Fruit fly (Drosophila melanogaster): ENCODE measurements around the gene CG8012.

The CG8012 gene

dm6 chr3L:8197779-8198279 lies 17.3 kb upstream of the CG8012 start, which contains the start of the genes UbcE2M and Dhps (continued):
- peak; percentile 23 for TF ChIP-seq Sox14 (GFP tag; optimal IDR thresholded peaks at IDR 0.05)
- no peak for TF ChIP-seq CG3919 (GFP tag; optimal IDR thresholded peaks at IDR 0.05)
- peak; percentile 76 for TF ChIP-seq Sox15 (GFP tag; optimal IDR thresholded peaks at IDR 0.05)
- peak; percentile 69 for TF ChIP-seq cyc (GFP tag; optimal IDR thresholded peaks at IDR 0.05)
- TF ChIP-seq CG11902 (GFP tag; optimal IDR thresholded peaks at IDR 0.05), result peak; percentile 60
- TF ChIP-seq Ets96B (tag; optimal IDR thresholded peaks at IDR 0.05), result peak; percentile 65
- TF ChIP-seq achi (GFP tag; optimal IDR thresholded peaks at IDR 0.05), result peak; percentile 20
- no peak for TF ChIP-seq CG8119 (GFP tag; IDR thresholded peaks at IDR 0.05)

dm6 chr3L:8202317-8202842 lies 12.7 kb upstream of the CG8012 start, which contains the start of the genes CG7366 and CG13679:
Gene CG7366, minus strand, starts transcription at chr3L:8202417.
Gene CG13679, plus strand, starts transcription at chr3L:8202792.
- TF ChIP-seq CG6276 (GFP tag; optimal IDR thresholded peaks at IDR 0.05) (no peak), CG15336 (GFP tag; IDR thresholded peaks at IDR 0.05) (no peak), Gug (GFP tag; IDR thresholded peaks at IDR 0.05) (no peak), Eip75B (GFP tag; optimal IDR thresholded peaks at IDR 0.05) (no peak), CG31627 (GFP tag; optimal IDR thresholded peaks at IDR 0.05) (no peak), Ets21C (GFP tag; optimal IDR thresholded peaks at IDR 0.05) (no peak), Sox14 (GFP tag; optimal IDR thresholded peaks at IDR 0.05) (no peak), svp (GFP tag) (no peak), CG11294 (GFP tag; IDR thresholded peaks at IDR 0.05) (no peak)

DNA sequence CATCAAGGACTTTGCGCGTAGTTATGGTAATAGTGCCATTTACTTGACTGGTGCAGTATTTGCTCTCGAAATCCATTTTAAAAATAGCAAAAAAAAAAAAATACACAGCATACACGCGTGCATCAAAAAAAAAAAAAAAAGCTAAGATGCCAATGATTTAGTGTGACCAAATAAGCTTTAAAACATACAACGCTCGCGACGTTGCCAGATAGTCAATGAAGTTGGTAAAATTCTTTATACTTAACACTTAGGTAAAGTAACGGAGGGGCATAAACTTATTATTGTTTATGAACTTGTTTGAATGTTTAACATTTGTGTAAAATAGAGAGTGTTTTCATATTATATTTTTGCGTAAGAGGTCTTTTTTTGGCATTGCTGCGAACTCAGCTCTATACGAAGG lies 4.5 kb upstream of the CG8012 start, which contains the start of gene tut:
TSS of gene tut (minus strand) at position 148 of the 400 bp plus-strand sequence.
- TF ChIP-seq CG3919 (GFP tag; optimal IDR thresholded peaks at IDR 0.05) (no peak), Blimp-1 (GFP tag; optimal IDR thresholded peaks at IDR 0.05) (no peak), CG6276 (GFP tag; optimal IDR thresholded peaks at IDR 0.05) (no peak), CG7368 (GFP tag; optimal IDR thresholded peaks at IDR 0.05) (no peak), CG31627 (GFP tag; optimal IDR thresholded peaks at IDR 0.05) (no peak), Lpt (GFP tag; optimal IDR thresholded peaks at IDR 0.05) (no peak), fd85E (GFP tag; optimal IDR thresholded peaks at IDR 0.05) (no peak), CG9139 (GFP tag; optimal IDR thresholded peaks at IDR 0.05) (no peak), salr (GFP tag; optimal IDR thresholded peaks at IDR 0.05) (no peak), CG16779 (tag; optimal IDR thresholded peaks at IDR 0.05) (no peak), Sox102F (GFP tag; optimal IDR thresholded peaks at IDR 0.05) (no peak), CG8119 (GFP tag; IDR thresholded peaks at IDR 0.05) (no peak), spab (GFP tag; optimal IDR thresholded peaks at IDR 0.05) (no peak), lz (GFP tag; optimal IDR thresholded peaks at IDR 0.05) (no peak), Sox14 (GFP tag; optimal IDR thresholded peaks at IDR 0.05) (no peak), Hr38 (GFP tag; optimal IDR thresholded peaks at IDR 0.05) (no peak)

dm6 chr3L:8211590-8211989 lies 3.5 kb upstream of the CG8012 start, which contains the start of gene CG8006:
Gene CG8006, plus strand, starts transcription at chr3L:8211890.
- TF ChIP-seq CG4318 (GFP tag; optimal IDR thresholded peaks at IDR 0.05) (no peak), fd85E (GFP tag; optimal IDR thresholded peaks at IDR 0.05) (no peak), CG6854 (GFP tag; optimal IDR thresholded peaks at IDR 0.05) (no peak), CG11902 (GFP tag; optimal IDR thresholded peaks at IDR 0.05) (no peak)

DNA sequence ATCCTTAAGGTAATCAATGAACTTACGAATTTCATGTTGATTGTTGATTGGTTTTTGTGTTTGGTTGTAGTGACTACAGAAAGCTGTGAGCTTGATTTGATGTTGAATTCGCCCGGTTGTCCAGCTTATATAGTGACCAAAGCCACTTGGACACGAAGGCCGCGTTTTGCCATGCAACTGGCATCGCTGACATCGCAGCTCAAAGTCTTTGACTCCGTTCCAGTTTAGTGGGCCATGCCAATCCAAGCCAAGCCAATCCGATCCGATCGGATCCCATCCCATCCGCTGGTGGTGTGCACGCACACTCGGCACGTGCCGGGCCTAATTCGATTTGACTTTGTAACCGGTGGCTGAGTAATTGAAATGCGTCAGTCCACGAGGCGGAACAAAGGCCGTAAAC lies 3.8 kb downstream of the CG8012 start, which contains the start of gene CG13674:
TSS of gene CG13674 (minus strand) at position 101 of the 400 bp plus-strand sequence.
- TF ChIP-seq acj6 (GFP tag; optimal IDR thresholded peaks at IDR 0.05) (no peak), esn (GFP tag; optimal IDR thresholded peaks at IDR 0.05) (no peak), CG1621 (tag; optimal IDR thresholded peaks at IDR 0.05) (no peak), spab (GFP tag; optimal IDR thresholded peaks at IDR 0.05) (no peak), Eip75B (GFP tag; optimal IDR thresholded peaks at IDR 0.05) (no peak), dac (GFP tag; optimal IDR thresholded peaks at IDR 0.05) (no peak), Sox102F (GFP tag; optimal IDR thresholded peaks at IDR 0.05) (no peak), CG4318 (GFP tag; optimal IDR thresholded peaks at IDR 0.05) (no peak), achi (GFP tag; optimal IDR thresholded peaks at IDR 0.05) (no peak)
